Worm (Caenorhabditis elegans) whole organism, L2 larva: ENCODE results near the gene nog-1.

Source experiments
- crh-2 ChIP-seq: sonication (generic microtip); optimal IDR thresholded peaks from 2 replicates; lab custom pipeline; 2017; ENCODE audit warnings: missing biosample characterization, missing genetic modification characterization
- fos-1 ChIP-seq: fragments of 150-350 bp; optimal IDR thresholded peaks from 2 replicates; lab custom pipeline; 2014; ENCODE audit warnings: missing biosample characterization, missing genetic modification characterization
- nhr-21 ChIP-seq: fragments of 150-350 bp; optimal IDR thresholded peaks from 2 replicates; lab custom pipeline; 2014; ENCODE audit warnings: missing biosample characterization, missing genetic modification characterization
- nhr-77 ChIP-seq: fragments of 150-350 bp; optimal IDR thresholded peaks from 2 replicates; lab custom pipeline; 2014; ENCODE audit warnings: missing biosample characterization, missing genetic modification characterization

DNA sequence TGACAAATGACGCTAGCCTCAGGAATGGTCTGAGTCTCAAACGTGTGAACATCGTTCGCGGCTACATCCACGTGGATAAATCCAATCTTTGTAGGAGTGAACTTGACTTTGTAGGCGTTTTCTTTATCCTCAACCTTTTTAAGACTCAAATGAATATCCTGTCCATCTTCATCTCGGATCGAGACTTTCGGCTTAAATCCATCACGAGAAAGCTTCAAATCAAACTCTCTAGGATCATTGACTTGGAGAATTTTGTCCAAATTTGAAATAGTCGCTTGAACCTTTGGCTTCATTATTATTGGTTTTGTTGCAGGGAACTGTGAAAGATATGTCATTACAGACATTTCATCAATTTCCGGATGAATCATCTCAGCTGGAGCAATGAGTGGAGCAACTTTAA is 19.7 kb upstream of the nog-1 start:
- TF ChIP-seq nhr-21, result no peak
- TF ChIP-seq fos-1 (tag; lab: Kevin White, UChicago), result no peak
- no peak for TF ChIP-seq crh-2 (tag; lab: Kevin White, UChicago)
- no peak for TF ChIP-seq nhr-77
